Worm (Caenorhabditis elegans) whole organism, L4/young adult: ENCODE data around the gene rpb-9.

Experiments used
- W03F9.2 ChIP-seq: fragments of 150-350 bp; optimal IDR thresholded peaks from 2 replicates; lab custom pipeline; 2014; ENCODE audit warnings: missing biosample characterization, missing genetic modification characterization
- dao-5 ChIP-seq: sonication (generic microtip); optimal IDR thresholded peaks from 2 replicates; lab custom pipeline; 2016; ENCODE audit warnings: missing genotype, missing genetic modification characterization, moderate library complexity, missing compliant biosample characterization
- him-1 ChIP-seq: sonication (generic microtip); optimal IDR thresholded peaks from 2 replicates; lab custom pipeline; 2016; ENCODE audit warnings: missing genotype, missing genetic modification reagents, missing genetic modification characterization, missing compliant biosample characterization

Gene rpb-9

DNA sequence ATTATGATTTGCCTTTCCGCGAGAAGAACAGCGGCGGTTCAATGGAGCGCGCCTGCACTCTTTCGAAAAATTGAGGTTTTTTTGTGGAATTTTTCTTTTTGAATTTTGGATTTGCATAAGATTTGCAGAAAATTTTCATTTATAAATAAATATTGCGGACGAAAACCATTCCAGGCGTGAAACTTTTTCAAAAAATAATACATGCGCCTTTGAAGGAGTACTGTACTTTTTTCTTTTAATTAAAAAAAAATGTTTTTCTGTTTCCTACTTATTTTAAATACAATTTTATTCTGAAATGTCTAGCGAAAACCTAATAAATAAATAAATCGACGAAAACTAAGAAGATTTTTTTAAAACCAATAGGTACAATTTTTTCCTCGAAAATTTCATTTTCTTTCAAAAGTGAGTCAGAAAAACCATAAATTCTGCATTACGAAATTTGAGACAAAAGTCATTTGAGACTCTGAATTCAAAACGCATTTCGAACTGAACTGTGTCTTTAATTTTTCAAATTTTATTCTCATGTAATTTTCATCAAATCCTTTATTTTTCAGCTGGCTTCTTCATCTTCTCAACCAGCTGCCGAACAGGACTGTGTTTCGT is 31.1 kb downstream of the rpb-9 start, which contains the start of gene F26D11.1:
F26D11.1 (plus strand) TSS at position 553 of the 603 bp plus-strand sequence.
- TF ChIP-seq W03F9.2 (no peak), him-1 (tag; lab: Kevin White, UChicago) (no peak), dao-5 (tag; lab: Kevin White, UChicago) (no peak)

DNA sequence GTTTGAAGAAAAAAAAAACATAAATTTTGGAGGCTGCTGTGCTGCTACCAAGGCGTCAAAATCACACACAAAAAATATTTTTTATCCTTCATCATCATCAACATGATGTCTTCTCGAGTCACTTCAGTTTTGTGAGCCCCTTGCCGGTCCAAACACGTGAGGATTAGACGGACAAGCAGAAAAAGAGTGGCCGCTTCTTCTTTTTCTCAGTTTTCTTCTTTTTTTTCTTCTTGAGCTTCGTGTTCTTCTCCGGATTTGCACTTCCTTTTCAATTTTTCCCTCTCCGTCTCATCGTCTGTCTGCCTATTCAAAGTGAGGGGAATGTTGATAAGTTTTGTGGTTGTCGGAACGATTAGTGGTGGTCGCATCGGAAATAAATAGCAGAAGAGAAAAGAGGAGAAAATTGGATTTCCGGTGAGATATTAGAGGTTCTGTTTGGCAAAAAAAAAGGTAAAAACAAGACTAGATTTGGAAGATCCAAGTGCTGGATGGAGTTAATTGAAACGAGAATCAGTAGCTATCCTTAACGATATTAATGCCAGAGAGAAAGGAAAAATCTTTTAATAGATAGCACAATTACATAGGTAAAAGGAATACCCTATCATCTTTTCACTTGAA is 31.7 kb downstream of the rpb-9 start:
- TF ChIP-seq him-1 (tag; lab: Kevin White, UChicago) (peak; percentile 14), W03F9.2 (no peak)

DNA sequence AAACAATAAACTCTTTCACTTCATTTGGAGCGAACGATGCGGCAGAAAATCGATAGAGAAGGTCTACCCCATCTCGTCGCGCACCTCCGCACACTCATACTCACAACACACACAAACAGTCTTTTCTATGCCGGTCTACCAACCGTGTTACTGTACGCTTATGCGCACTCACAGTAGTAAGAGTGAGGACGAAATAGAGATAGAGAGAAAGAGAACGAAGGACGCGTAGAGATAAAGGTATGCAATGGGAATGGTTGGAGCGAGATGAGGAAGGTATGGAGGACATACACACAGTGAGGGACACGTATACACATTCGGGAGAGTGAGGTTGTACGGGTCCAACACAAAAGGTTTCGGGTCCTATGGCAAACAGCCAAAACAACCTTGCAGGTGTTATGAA is 33.3 kb downstream of the rpb-9 start:
- TF ChIP-seq dao-5 (tag; lab: Kevin White, UChicago) (no peak), W03F9.2 (no peak)

DNA sequence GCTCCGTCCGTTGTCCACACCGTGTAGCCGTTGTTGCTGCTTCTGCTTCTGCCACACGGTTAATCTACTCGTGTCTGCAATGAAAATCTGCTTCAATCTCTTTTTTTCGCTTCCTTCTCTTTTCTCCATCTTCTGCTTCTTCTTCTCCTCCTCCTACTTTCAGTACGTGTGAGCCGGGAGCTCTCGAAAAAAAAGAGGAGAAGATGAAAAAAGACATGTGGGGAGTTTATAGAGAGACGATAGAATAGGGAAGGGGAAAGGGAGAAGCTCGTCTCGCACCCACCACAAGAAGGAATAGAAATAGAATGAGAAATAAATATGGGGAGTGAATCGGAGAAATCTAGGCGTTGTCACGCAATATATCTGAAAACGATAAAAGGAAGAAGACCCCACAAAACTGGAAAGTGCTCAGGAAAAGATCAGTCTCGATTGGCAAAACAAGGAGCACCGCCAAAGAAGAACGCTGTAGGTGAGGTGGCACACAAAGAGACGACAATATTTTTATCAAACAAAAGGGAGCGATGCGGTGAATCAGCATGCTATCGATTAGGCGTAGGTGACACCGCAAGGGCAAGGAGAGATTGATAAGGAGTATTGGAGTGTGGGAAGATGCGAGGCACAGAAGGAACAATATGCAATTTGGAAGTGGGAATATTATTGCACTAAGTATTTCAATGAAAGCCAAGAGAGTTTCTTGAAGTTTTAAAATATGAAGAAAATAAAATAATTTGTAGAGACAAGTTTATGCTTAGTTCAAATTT is 34.3 kb downstream of the rpb-9 start, which contains the start of gene let-413:
let-413 (minus strand) TSS at position 76 of the 761 bp plus-strand sequence.
- TF ChIP-seq W03F9.2 (no peak), him-1 (tag; lab: Kevin White, UChicago) (no peak), dao-5 (tag; lab: Kevin White, UChicago) (no peak)

DNA sequence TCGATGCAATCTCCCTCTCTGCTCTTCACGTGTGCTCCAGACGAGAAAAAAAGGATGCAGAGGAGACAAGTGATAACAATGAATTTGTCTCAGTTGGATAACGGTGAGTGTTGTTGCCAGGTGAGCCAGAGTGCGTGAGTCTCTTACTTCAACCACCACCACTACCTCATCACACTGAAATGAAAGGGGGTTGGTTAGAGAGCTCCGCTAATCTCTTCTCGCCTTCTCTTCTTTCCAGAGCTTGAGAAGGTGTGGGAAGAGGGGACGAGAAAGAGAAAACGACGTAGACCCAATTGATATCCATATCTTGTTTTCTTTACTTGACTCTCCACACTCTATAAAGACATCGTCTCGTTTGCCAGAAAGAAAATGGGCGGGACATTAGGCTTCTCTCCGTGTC is 40.8 kb downstream of the rpb-9 start:
- TF ChIP-seq dao-5 (tag; lab: Kevin White, UChicago) (no peak), him-1 (tag; lab: Kevin White, UChicago) (no peak), W03F9.2 (no peak)

DNA sequence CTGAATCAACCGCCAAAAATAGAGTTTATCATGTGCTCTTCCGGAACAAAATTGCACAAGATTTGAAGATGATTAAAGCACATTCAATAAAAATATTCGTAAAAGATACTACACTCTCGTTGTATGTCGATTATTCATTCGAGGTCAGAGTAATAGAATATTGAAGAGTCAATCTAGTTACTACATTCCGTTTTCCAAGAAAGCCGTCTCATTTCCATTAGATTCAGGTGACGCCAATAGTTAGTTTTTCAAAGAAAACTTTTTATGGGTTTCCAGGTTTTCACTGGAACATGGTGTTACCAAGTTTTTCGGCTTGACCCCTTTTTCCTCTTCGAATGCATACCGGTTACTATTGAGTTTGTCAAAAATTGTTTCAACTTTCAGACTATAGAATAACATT is 41.6 kb downstream of the rpb-9 start:
- TF ChIP-seq dao-5 (tag; lab: Kevin White, UChicago): no peak
- TF ChIP-seq him-1 (tag; lab: Kevin White, UChicago): no peak
- no peak for TF ChIP-seq W03F9.2

DNA sequence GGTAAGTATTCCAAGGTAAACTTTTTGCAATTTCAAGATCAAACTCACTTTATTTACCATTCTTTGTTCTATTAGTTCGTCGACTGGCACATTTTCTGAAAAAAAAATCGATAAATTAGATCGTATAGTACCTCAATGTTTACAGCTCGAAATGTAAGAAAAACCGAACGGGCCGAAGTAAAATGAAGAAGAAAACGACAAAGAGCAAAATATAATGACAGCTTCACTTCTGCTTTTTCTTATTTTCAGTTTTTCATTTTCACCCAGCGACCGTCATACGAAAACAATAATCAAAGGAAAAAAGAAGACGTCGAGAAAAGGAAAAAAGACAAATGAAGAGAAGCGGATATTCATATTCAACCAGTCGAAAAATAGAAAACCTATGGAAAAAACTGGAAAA is 43.0 kb downstream of the rpb-9 start, which contains the start of gene che-7:
che-7 (minus strand) TSS at position 101 of the 400 bp plus-strand sequence.
- TF ChIP-seq him-1 (tag; lab: Kevin White, UChicago) (no peak), W03F9.2 (no peak), dao-5 (tag; lab: Kevin White, UChicago) (no peak)

DNA sequence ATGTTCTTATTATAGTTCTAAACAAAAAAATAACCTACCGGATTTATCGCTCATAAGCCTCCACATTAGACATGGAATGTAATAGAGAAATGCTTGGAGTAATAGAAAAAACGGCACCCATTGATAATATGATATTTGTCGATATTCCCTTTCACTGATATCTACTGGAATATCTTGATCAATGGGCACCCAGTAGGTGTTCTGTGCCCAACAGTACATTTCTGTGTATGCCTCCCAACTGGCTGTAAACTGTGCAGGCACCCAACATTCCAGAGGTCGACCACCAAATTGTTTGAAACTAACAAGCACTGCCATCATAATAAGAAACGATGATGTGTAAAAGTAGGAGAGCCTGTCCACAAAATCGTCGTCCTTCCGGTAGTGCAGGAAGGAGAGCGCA is 47.7 kb downstream of the rpb-9 start:
- TF ChIP-seq him-1 (tag; lab: Kevin White, UChicago): no peak
- no peak for TF ChIP-seq W03F9.2
- no peak for TF ChIP-seq dao-5 (tag; lab: Kevin White, UChicago)
